Worm (Caenorhabditis elegans) whole organism, L2 larva: ENCODE measurements around the gene F29B9.7.

Source experiments
- ama-1 ChIP-seq: fragments of 150-350 bp; optimal IDR thresholded peaks from 2 replicates; lab custom pipeline; 2018; ENCODE audit warnings: inconsistent platforms
- mab-5 ChIP-seq: fragments of 150-350 bp; optimal IDR thresholded peaks from 2 replicates; lab custom pipeline; 2014; ENCODE audit warnings: missing biosample characterization, missing genetic modification characterization
- skn-1 ChIP-seq: sonication (generic microtip); optimal IDR thresholded peaks from 2 replicates; lab custom pipeline; 2017; ENCODE audit warnings: missing biosample characterization, missing genetic modification characterization
- zag-1 ChIP-seq: fragments of 150-350 bp; optimal IDR thresholded peaks from 2 replicates; lab custom pipeline; 2014; ENCODE audit warnings: missing biosample characterization, missing genetic modification characterization

- no peak for TF ChIP-seq mab-5 (tag; lab: Kevin White, UChicago)
- no peak for TF ChIP-seq skn-1 (tag; lab: Kevin White, UChicago)
- TF ChIP-seq zag-1 = no peak
- TF ChIP-seq ama-1 (lab: Kevin White, UChicago) = no peak
Measured at ce11 chrIV:4673332-4673731, 23.8 kb downstream of the F29B9.7 start.
